Fruit fly (Drosophila melanogaster) whole organism, embryonic: ENCODE measurements around the gene Dhdds.

Experiments
- Awh ChIP-seq: fragments of 200-800 bp; sonication (Bioruptor generic); IDR thresholded peaks from 2 replicates; pipeline ENCODE4, ENCODE4 v1.3.6; 2022; ENCODE audit warnings: missing biosample characterization, missing genetic modification characterization
- CG1024 ChIP-seq: fragments of 200-800 bp; sonication (Bioruptor generic); IDR thresholded peaks from 2 replicates; pipeline ENCODE4 v1.3.6; 2022; ENCODE audit warnings: missing biosample characterization, missing genetic modification characterization
- CG12391 ChIP-seq: fragments of 200-800 bp; sonication (Bioruptor generic); optimal IDR thresholded peaks from 3 replicates; lab custom pipeline; 2018; ENCODE audit warnings: missing biosample characterization, mild to moderate bottlenecking, missing genetic modification characterization, moderate library complexity
- CG15479 ChIP-seq: fragments of 200-800 bp; sonication (Bioruptor generic); optimal IDR thresholded peaks from 3 replicates; lab custom pipeline; 2019; ENCODE audit warnings: missing biosample characterization, mild to moderate bottlenecking, missing genetic modification characterization, moderate library complexity
- CG15514 ChIP-seq: fragments of 200-800 bp; sonication (Bioruptor generic); optimal IDR thresholded peaks from 3 replicates; lab custom pipeline; 2017; ENCODE audit warnings: missing biosample characterization, missing genetic modification characterization, mild to moderate bottlenecking, moderate library complexity, missing genetic modification reagents
- CG17912 ChIP-seq: fragments of 200-800 bp; sonication (Bioruptor generic); optimal IDR thresholded peaks from 2 replicates; lab custom pipeline; 2018; ENCODE audit warnings: missing biosample characterization, mild to moderate bottlenecking, missing genetic modification characterization
- CG18262 ChIP-seq: fragments of 200-800 bp; optimal IDR thresholded peaks from 3 replicates; lab custom pipeline; 2019; ENCODE audit warnings: missing biosample characterization, mild to moderate bottlenecking, missing genetic modification characterization, moderate library complexity
- CG1832 ChIP-seq: fragments of 200-800 bp; sonication (Bioruptor generic); optimal IDR thresholded peaks from 2 replicates; lab custom pipeline; 2017; ENCODE audit warnings: missing biosample characterization, mild to moderate bottlenecking, missing genetic modification characterization, inconsistent platforms
- CG31441 ChIP-seq: fragments of 200-800 bp; sonication (Bioruptor generic); IDR thresholded peaks from 2 replicates; pipeline ENCODE4 v1.3.6; 2022; ENCODE audit warnings: missing biosample characterization, missing genetic modification characterization
- CG3163 ChIP-seq: fragments of 200-800 bp; sonication (Bioruptor generic); optimal IDR thresholded peaks from 3 replicates; lab custom pipeline; 2016; ENCODE audit warnings: missing biosample characterization, missing genetic modification characterization
- CG4360 ChIP-seq: fragments of 200-800 bp; sonication (Bioruptor generic); IDR thresholded peaks from 2 replicates; pipeline ENCODE4 v1.3.6; 2022; ENCODE audit warnings: missing biosample characterization, missing genetic modification characterization
- CG4424 ChIP-seq: fragments of 200-800 bp; sonication (Bioruptor generic); optimal IDR thresholded peaks from 3 replicates; lab custom pipeline; 2016; ENCODE audit warnings: missing biosample characterization, missing genetic modification characterization
- CG6813 ChIP-seq: fragments of 200-800 bp; sonication (Bioruptor generic); optimal IDR thresholded peaks from 2 replicates; lab custom pipeline; 2017; ENCODE audit warnings: missing biosample characterization, missing genetic modification characterization, mild to moderate bottlenecking, moderate library complexity, missing genetic modification reagents
- CG7839 ChIP-seq: fragments of 200-800 bp; sonication (Bioruptor generic); optimal IDR thresholded peaks from 3 replicates; lab custom pipeline; 2018; ENCODE audit warnings: missing biosample characterization, mild to moderate bottlenecking, missing genetic modification characterization, moderate library complexity
- CG7928 ChIP-seq: fragments of 200-800 bp; sonication (Bioruptor generic); optimal IDR thresholded peaks from 2 replicates; lab custom pipeline; 2017; ENCODE audit warnings: missing biosample characterization, mild to moderate bottlenecking, missing genetic modification characterization
- CG9609 ChIP-seq: fragments of 200-800 bp; sonication (Bioruptor generic); optimal IDR thresholded peaks from 3 replicates; lab custom pipeline; 2016; ENCODE audit warnings: missing biosample characterization, missing genetic modification characterization
- Dll ChIP-seq: fragments of 200-800 bp; sonication (Bioruptor generic); IDR thresholded peaks from 4 replicates; pipeline ENCODE4 v1.3.6; 2022; ENCODE audit warnings: missing biosample characterization, missing genetic modification characterization; ENCODE audit not compliant: partially characterized antibody
- Ets65A ChIP-seq: fragments of 200-800 bp; sonication (Bioruptor generic); peaks from one replicate; lab custom pipeline; 2016; ENCODE audit warnings: missing biosample characterization, missing genetic modification characterization
- Gug ChIP-seq: fragments of 200-800 bp; sonication (Bioruptor generic); IDR thresholded peaks from 4 replicates; pipeline ENCODE4 v1.3.6; 2022; ENCODE audit warnings: missing biosample characterization, missing genetic modification characterization
- HLH4C ChIP-seq: fragments of 200-800 bp; sonication (Bioruptor generic); IDR thresholded peaks from 3 replicates; pipeline ENCODE4 v1.3.6; 2022; ENCODE audit warnings: missing biosample characterization, missing genetic modification characterization; ENCODE audit not compliant: partially characterized antibody
- HLHmδ ChIP-seq: fragments of 200-800 bp; sonication (Bioruptor generic); optimal IDR thresholded peaks from 2 replicates; lab custom pipeline; 2018; ENCODE audit warnings: missing biosample characterization, mild to moderate bottlenecking, missing genetic modification characterization, moderate library complexity
- Lpt ChIP-seq: fragments of >200 bp; optimal IDR thresholded peaks from 2 replicates; lab custom pipeline; 2018; ENCODE audit warnings: missing biosample characterization, missing genetic modification characterization
- Max ChIP-seq: fragments of 200-800 bp; sonication (Bioruptor generic); optimal IDR thresholded peaks from 2 replicates; lab custom pipeline; 2016; ENCODE audit warnings: missing biosample characterization, mild to moderate bottlenecking, missing genetic modification characterization
- Med ChIP-seq: fragments of 200-800 bp; sonication (Bioruptor generic); peaks from one replicate; lab custom pipeline; 2016; ENCODE audit warnings: missing biosample characterization, missing genetic modification characterization, mild to moderate bottlenecking, inconsistent platforms, moderate library complexity
- Mrtf ChIP-seq: fragments of 200-800 bp; sonication (Bioruptor generic); IDR thresholded peaks from 3 replicates; pipeline ENCODE4 v1.3.6; 2022; ENCODE audit warnings: missing biosample characterization, missing genetic modification characterization
- NC2α ChIP-seq: fragments of 200-800 bp; sonication (Bioruptor generic); optimal IDR thresholded peaks from 2 replicates; lab custom pipeline; 2016; ENCODE audit warnings: missing biosample characterization, missing genetic modification characterization
- Oaz ChIP-seq: fragments of 200-800 bp; sonication (Bioruptor generic); IDR thresholded peaks from 2 replicates; pipeline ENCODE4 v1.3.6; 2022; ENCODE audit warnings: missing biosample characterization, missing genetic modification characterization
- Oli ChIP-seq: fragments of 200-800 bp; sonication (Bioruptor generic); optimal IDR thresholded peaks from 2 replicates; lab custom pipeline; 2018; ENCODE audit warnings: missing biosample characterization, mild to moderate bottlenecking, missing genetic modification characterization, moderate library complexity
- Poxn ChIP-seq: fragments of 200-800 bp; sonication (Bioruptor generic); IDR thresholded peaks from 2 replicates; pipeline ENCODE4 v1.3.6; 2022; ENCODE audit warnings: missing biosample characterization, missing genetic modification characterization
- Side ChIP-seq: fragments of 200-800 bp; sonication (Bioruptor generic); optimal IDR thresholded peaks from 2 replicates; lab custom pipeline; 2016; ENCODE audit warnings: missing biosample characterization, missing genetic modification characterization
- Sry-β ChIP-seq: fragments of 200-800 bp; sonication (Bioruptor generic); optimal IDR thresholded peaks from 2 replicates; lab custom pipeline; 2018; ENCODE audit warnings: missing biosample characterization, mild to moderate bottlenecking, missing genetic modification characterization, moderate library complexity
- aop ChIP-seq: fragments of 200-800 bp; sonication (Bioruptor generic); IDR thresholded peaks from 2 replicates; pipeline ENCODE4 v1.3.6; 2022; ENCODE audit warnings: missing biosample characterization, missing genetic modification characterization
- cad ChIP-seq: fragments of >200 bp; optimal IDR thresholded peaks from 2 replicates; lab custom pipeline; 2017; ENCODE audit warnings: missing biosample characterization, missing genetic modification characterization
- chm ChIP-seq: fragments of 200-800 bp; sonication (Bioruptor generic); IDR thresholded peaks from 2 replicates; pipeline ENCODE4 v1.3.6; 2022; ENCODE audit warnings: missing biosample characterization, missing genetic modification characterization
- crc ChIP-seq: fragments of 200-800 bp; sonication (Bioruptor generic); optimal IDR thresholded peaks from 2 replicates; lab custom pipeline; 2016; ENCODE audit warnings: missing biosample characterization, missing genetic modification characterization
- crol ChIP-seq: fragments of 200-800 bp; sonication (Bioruptor generic); IDR thresholded peaks from 2 replicates; pipeline ENCODE4 v1.3.6; 2022; ENCODE audit warnings: missing biosample characterization, missing genetic modification characterization
- dmrt11E ChIP-seq: fragments of 200-800 bp; sonication (Bioruptor generic); optimal IDR thresholded peaks from 3 replicates; lab custom pipeline; 2018; ENCODE audit warnings: missing biosample characterization, mild to moderate bottlenecking, missing genetic modification characterization, moderate library complexity
- ems ChIP-seq: fragments of 200-800 bp; sonication (Bioruptor generic); optimal IDR thresholded peaks from 3 replicates; lab custom pipeline; 2016; ENCODE audit warnings: missing biosample characterization, missing genetic modification characterization
- esg ChIP-seq: fragments of 200-800 bp; sonication (Bioruptor generic); conservative IDR thresholded peaks from 2 replicates; pipeline ENCODE4 v1.3.6; 2022; ENCODE audit warnings: missing biosample characterization, missing genetic modification characterization
- gro ChIP-seq: fragments of 200-800 bp; sonication (Bioruptor generic); optimal IDR thresholded peaks from 2 replicates; lab custom pipeline; 2016; ENCODE audit warnings: missing biosample characterization, missing genetic modification characterization
- gsb-n ChIP-seq: fragments of 200-800 bp; sonication (Bioruptor generic); optimal IDR thresholded peaks from 3 replicates; lab custom pipeline; 2018; ENCODE audit warnings: missing biosample characterization, mild to moderate bottlenecking, missing genetic modification characterization
- kah ChIP-seq: fragments of 200-800 bp; sonication (Bioruptor generic); optimal IDR thresholded peaks from 2 replicates; lab custom pipeline; 2018; ENCODE audit warnings: missing biosample characterization, mild to moderate bottlenecking, missing genetic modification characterization
- luna ChIP-seq: fragments of 200-800 bp; sonication (Bioruptor generic); optimal IDR thresholded peaks from 2 replicates; lab custom pipeline; 2016; ENCODE audit warnings: missing biosample characterization, missing genetic modification characterization
- pros ChIP-seq: fragments of 200-800 bp; sonication (Bioruptor generic); optimal IDR thresholded peaks from 3 replicates; lab custom pipeline; 2019; ENCODE audit warnings: missing biosample characterization, mild to moderate bottlenecking, missing genetic modification characterization, moderate library complexity
- ssp ChIP-seq: fragments of 200-800 bp; sonication (Bioruptor generic); IDR thresholded peaks from 2 replicates; pipeline ENCODE4 v1.3.6; 2022; ENCODE audit warnings: missing biosample characterization, missing genetic modification characterization
- tll ChIP-seq, 2 experiments: fragments of 200-800 bp in 1 of 2; fragments of >200 bp in 1 of 2; sonication (Bioruptor generic) in 1 of 2; optimal IDR thresholded peaks; 2 replicates each; lab custom pipeline; 2017 to 2019; ENCODE audit warnings: missing biosample characterization in 2 of 2, missing genetic modification characterization in 2 of 2, mild to moderate bottlenecking in 1 of 2, moderate library complexity in 1 of 2
- tup ChIP-seq: fragments of 200-800 bp; sonication (Bioruptor generic); optimal IDR thresholded peaks from 2 replicates; lab custom pipeline; 2016; ENCODE audit warnings: missing biosample characterization, mild to moderate bottlenecking, missing genetic modification characterization, moderate library complexity
- zfh2 ChIP-seq: fragments of 200-800 bp; sonication (Bioruptor generic); optimal IDR thresholded peaks from 2 replicates; lab custom pipeline; 2016; ENCODE audit warnings: missing biosample characterization, missing genetic modification characterization

Dhdds gene

DNA sequence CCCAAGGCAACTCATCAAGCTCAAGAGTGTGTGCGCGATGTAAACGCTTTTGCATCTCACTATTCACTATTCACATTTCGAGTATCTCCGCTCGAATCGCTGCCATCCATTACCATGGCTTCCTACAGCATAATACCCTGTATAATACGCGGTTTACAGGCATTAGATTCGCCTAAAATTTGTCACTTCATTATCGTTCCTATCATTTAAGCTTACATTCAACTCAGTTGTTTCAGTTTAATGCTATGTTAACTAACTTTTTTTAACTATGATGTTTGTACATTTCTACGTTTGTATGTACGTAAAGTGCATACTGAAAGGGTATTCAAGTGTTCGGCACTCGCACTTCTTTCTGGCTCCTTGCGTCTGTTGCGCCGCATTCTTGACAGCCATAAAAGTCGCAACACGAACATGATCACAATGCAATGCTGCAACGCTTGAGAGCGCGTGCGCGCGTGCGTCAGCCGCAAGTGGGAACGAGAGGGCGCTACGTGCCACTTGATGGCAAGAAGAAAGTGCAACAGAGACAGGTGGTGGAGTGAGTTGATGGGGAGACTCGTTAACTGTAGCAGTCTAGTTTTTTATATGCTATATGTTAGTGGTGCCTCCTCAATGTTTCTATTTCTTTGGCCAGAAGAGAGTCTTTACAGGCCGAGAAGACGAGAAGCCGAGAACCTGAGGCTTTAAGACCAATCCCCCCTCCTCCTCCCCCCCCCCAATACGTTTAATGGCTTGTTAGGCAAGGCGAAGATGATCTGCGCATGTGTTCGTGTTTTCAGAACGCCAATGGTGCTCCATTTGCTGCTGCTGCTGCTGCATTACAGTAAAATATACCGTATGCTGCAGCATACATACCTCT, 44.1 kb upstream of the Dhdds start (continued):
- TF ChIP-seq Med (GFP tag; lab: Kevin White, UChicago): peak; percentile 37
- TF ChIP-seq CG7928 (GFP tag; lab: Kevin White, UChicago): no peak
- no peak for TF ChIP-seq esg (GFP tag; lab: Robert Waterston, UW)
- no peak for TF ChIP-seq tup
- TF ChIP-seq Mrtf (GFP tag; lab: Robert Waterston, UW): no peak
- peak; percentile 44 for TF ChIP-seq HLHmδ (GFP tag; lab: Kevin White, UChicago)
- TF ChIP-seq CG4424 (GFP tag; lab: Kevin White, UChicago): no peak
- TF ChIP-seq CG1024 (GFP tag; lab: Robert Waterston, UW): no peak
- TF ChIP-seq Dll (GFP tag; lab: Robert Waterston, UW): no peak
- peak; percentile 33 for TF ChIP-seq CG15479 (GFP tag; lab: Kevin White, UChicago)
- no peak for TF ChIP-seq luna (GFP tag; lab: Kevin White, UChicago)
- no peak for TF ChIP-seq Oli
- TF ChIP-seq pros: peak; percentile 49
- TF ChIP-seq CG3163: no peak
- TF ChIP-seq HLH4C (GFP tag; lab: Robert Waterston, UW): no peak
- TF ChIP-seq aop (GFP tag; lab: Robert Waterston, UW): no peak
- TF ChIP-seq NC2α (GFP tag; lab: Kevin White, UChicago): no peak
- no peak for TF ChIP-seq zfh2
- TF ChIP-seq CG18262 (tag; lab: Kevin White, UChicago): no peak
- no peak for TF ChIP-seq gro (GFP tag; lab: Kevin White, UChicago)
- peak; percentile 75 for TF ChIP-seq CG1832 (GFP tag; lab: Kevin White, UChicago)
- no peak for TF ChIP-seq gsb-n (tag; lab: Kevin White, UChicago)
- TF ChIP-seq CG4360 (GFP tag; lab: Robert Waterston, UW): no peak
- TF ChIP-seq CG31441 (GFP tag; lab: Robert Waterston, UW): no peak
- no peak for TF ChIP-seq CG6813
- no peak for TF ChIP-seq dmrt11E (tag; lab: Kevin White, UChicago)
- TF ChIP-seq Gug (GFP tag; lab: Robert Waterston, UW): no peak
- TF ChIP-seq crol: peak; percentile 51
- TF ChIP-seq ems: no peak
- peak; percentile 56 for TF ChIP-seq cad
- no peak for TF ChIP-seq CG12391 (tag; lab: Kevin White, UChicago)
- no peak for TF ChIP-seq Sry-β (GFP tag; lab: Kevin White, UChicago)
- no peak for TF ChIP-seq kah (GFP tag; lab: Kevin White, UChicago)
- no peak for TF ChIP-seq chm (GFP tag; lab: Robert Waterston, UW)
- TF ChIP-seq Awh: no peak
- no peak for TF ChIP-seq CG17912 (GFP tag; lab: Kevin White, UChicago)
- no peak for TF ChIP-seq crc
- no peak for TF ChIP-seq ssp (GFP tag; lab: Robert Waterston, UW)
- no peak for TF ChIP-seq CG9609
- TF ChIP-seq CG7839 (tag; lab: Kevin White, UChicago): no peak
- no peak for TF ChIP-seq CG15514 (GFP tag; lab: Kevin White, UChicago)
- no peak for TF ChIP-seq Side
- TF ChIP-seq Ets65A: peak; percentile 83
- no peak for TF ChIP-seq Poxn (GFP tag; lab: Robert Waterston, UW)
- no peak for TF ChIP-seq Max
- TF ChIP-seq Lpt (GFP tag; lab: Kevin White, UChicago): peak; percentile 51
- TF ChIP-seq tll (GFP tag; optimal IDR thresholded peaks at IDR 0.05; lab: Kevin White, UChicago): peak in 1 of 2 experiments; percentile 54
- no peak for TF ChIP-seq Oaz
